Worm (Caenorhabditis elegans) whole organism, L4 larva: ENCODE measurements around the gene ZK418.13.

Experiments used
- F10B5.3 ChIP-seq: sonication (generic microtip); optimal IDR thresholded peaks from 2 replicates; lab custom pipeline; 2016; ENCODE audit warnings: mild to moderate bottlenecking, missing genetic modification characterization, missing compliant biosample characterization
- attf-4 ChIP-seq: sonication (generic microtip); optimal IDR thresholded peaks from 3 replicates; lab custom pipeline; 2017; ENCODE audit warnings: missing biosample characterization, missing genetic modification characterization
- fos-1 ChIP-seq: fragments of 150-350 bp; optimal IDR thresholded peaks from 2 replicates; lab custom pipeline; 2014; ENCODE audit warnings: missing biosample characterization, missing genetic modification characterization
- nhr-48 ChIP-seq: sonication (generic microtip); optimal IDR thresholded peaks from 2 replicates; lab custom pipeline; 2016; ENCODE audit warnings: mild to moderate bottlenecking, missing genetic modification characterization, missing compliant biosample characterization
- nhr-76 ChIP-seq: fragments of 150-350 bp; optimal IDR thresholded peaks from 2 replicates; lab custom pipeline; 2014; ENCODE audit warnings: missing biosample characterization, missing genetic modification characterization
- snpc-4 ChIP-seq: fragments of 150-350 bp; optimal IDR thresholded peaks from 2 replicates; lab custom pipeline; 2014; ENCODE audit warnings: missing biosample characterization, missing genetic modification characterization

ce11 chrIII:7045643-7046042, 30.6 kb downstream of the ZK418.13 start, which contains the start of gene R01H2.7:
- no peak for TF ChIP-seq attf-4 (tag; lab: Kevin White, UChicago)
- no peak for TF ChIP-seq F10B5.3 (tag; lab: Kevin White, UChicago)
- no peak for TF ChIP-seq nhr-48 (tag; lab: Kevin White, UChicago)
- no peak for TF ChIP-seq fos-1
- TF ChIP-seq nhr-76 (tag; lab: Kevin White, UChicago): no peak
- TF ChIP-seq snpc-4: no peak
